Worm (Caenorhabditis elegans): ENCODE data around the gene C40C9.3.

DNA sequence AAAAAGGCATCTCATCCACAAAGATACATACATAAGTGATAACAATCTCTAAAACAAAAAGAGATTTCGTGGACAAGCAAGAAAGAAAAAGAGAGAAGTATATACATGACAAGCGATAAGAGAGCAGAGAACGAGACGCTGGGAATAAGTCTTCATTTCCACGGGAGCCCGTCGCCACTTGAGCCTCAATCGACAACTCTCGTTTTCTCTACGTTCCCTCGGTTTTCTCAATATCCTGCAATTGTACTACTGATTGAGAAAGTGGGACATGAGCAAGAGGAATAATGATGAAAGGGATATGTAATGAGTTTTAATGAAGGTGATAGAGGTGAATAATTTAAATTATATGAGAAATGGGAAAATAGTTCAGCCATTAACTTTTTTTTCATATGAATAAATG is 9.9 kb upstream of the C40C9.3 start:
- TF ChIP-seq madf-5 (GFP tag; IDR thresholded peaks at IDR 0.05) (no peak), lin-39 (tag; optimal IDR thresholded peaks at IDR 0.05) (no peak), aly-2 (tag; optimal IDR thresholded peaks at IDR 0.05) (no peak), R02D3.7 (tag; optimal IDR thresholded peaks at IDR 0.05) (no peak), snpc-4 (tag; optimal IDR thresholded peaks at IDR 0.05) (no peak)

All from whole organism, L4 larva.